Worm (Caenorhabditis elegans): ENCODE data around the gene ceh-36.
A peak's percentile ranks its signal among the peaks of the same experiment; 100 is the strongest.

Gene ceh-36

ce11 chrX:14223156-14223555 is 36.8 kb upstream of the ceh-36 start, which contains the start of gene K06G5.3:
K06G5.3 (minus strand) TSS chrX:14223256.
- TF ChIP-seq ceh-16 (tag; optimal IDR thresholded peaks at IDR 0.05) (no peak), aly-2 (tag; optimal IDR thresholded peaks at IDR 0.05) (no peak), jun-1 (tag; optimal IDR thresholded peaks at IDR 0.05) (no peak), mml-1 (tag; optimal IDR thresholded peaks at IDR 0.05) (no peak), mdl-1 (tag; optimal IDR thresholded peaks at IDR 0.05) (no peak), nhr-76 (tag; optimal IDR thresholded peaks at IDR 0.05) (no peak), nhr-67 (tag; optimal IDR thresholded peaks at IDR 0.05) (no peak), pqm-1 (tag; optimal IDR thresholded peaks at IDR 0.05) (no peak), ceh-28 (tag; optimal IDR thresholded peaks at IDR 0.05) (no peak), zag-1 (tag; optimal IDR thresholded peaks at IDR 0.05) (no peak), nhr-12 (tag; optimal IDR thresholded peaks at IDR 0.05) (no peak), hmg-11 (tag; optimal IDR thresholded peaks at IDR 0.05) (no peak), nhr-23 (tag; optimal IDR thresholded peaks at IDR 0.05) (no peak)

- TF ChIP-seq ceh-28 (tag; optimal IDR thresholded peaks at IDR 0.05) (no peak), fkh-10 (GFP tag; optimal IDR thresholded peaks at IDR 0.05) (no peak), daf-12 (tag; optimal IDR thresholded peaks at IDR 0.05) (no peak), nhr-12 (tag; optimal IDR thresholded peaks at IDR 0.05) (no peak), ceh-82 (tag; optimal IDR thresholded peaks at IDR 0.05) (no peak), mml-1 (tag; optimal IDR thresholded peaks at IDR 0.05) (no peak), fos-1 (tag; optimal IDR thresholded peaks at IDR 0.05) (no peak), lin-15B (tag; optimal IDR thresholded peaks at IDR 0.05) (no peak), lsy-12 (tag; optimal IDR thresholded peaks at IDR 0.05) (no peak), nhr-28 (tag; optimal IDR thresholded peaks at IDR 0.05) (no peak), unc-39 (tag; optimal IDR thresholded peaks at IDR 0.05) (no peak), egl-27 (tag; optimal IDR thresholded peaks at IDR 0.05) (no peak), elt-2 (tag; optimal IDR thresholded peaks at IDR 0.05) (peak; percentile 99), aly-2 (tag; optimal IDR thresholded peaks at IDR 0.05) (no peak), fkh-2 (tag; optimal IDR thresholded peaks at IDR 0.05) (no peak), nhr-25 (tag; optimal IDR thresholded peaks at IDR 0.05) (no peak), egl-5 (tag; optimal IDR thresholded peaks at IDR 0.05) (no peak), elt-1 (tag; optimal IDR thresholded peaks at IDR 0.05) (no peak), nhr-76 (tag; optimal IDR thresholded peaks at IDR 0.05) (no peak), nhr-77 (tag; optimal IDR thresholded peaks at IDR 0.05) (no peak), pha-4 (tag; optimal IDR thresholded peaks at IDR 0.05) (peak; percentile 64), ceh-16 (tag; optimal IDR thresholded peaks at IDR 0.05) (no peak), zag-1 (tag; optimal IDR thresholded peaks at IDR 0.05) (no peak), nhr-67 (tag; optimal IDR thresholded peaks at IDR 0.05) (no peak), pqm-1 (tag; optimal IDR thresholded peaks at IDR 0.05) (peak; percentile 99), jun-1 (tag; optimal IDR thresholded peaks at IDR 0.05) (peak; percentile 72), ama-1 (optimal IDR thresholded peaks at IDR 0.05) (no peak)
These were observed 28.2 kb upstream of the ceh-36 start, which contains the start of gene K06G5.1 for ce11 chrX:14214520-14215023. K06G5.1 (plus strand) TSS chrX:14214973.

ce11 chrX:14213314-14213713 is 26.9 kb upstream of the ceh-36 start:
- TF ChIP-seq nhr-76 (tag; optimal IDR thresholded peaks at IDR 0.05) (no peak), elt-2 (tag; optimal IDR thresholded peaks at IDR 0.05) (peak; percentile 47)

ce11 chrX:14211170-14211569 is 24.8 kb upstream of the ceh-36 start:
- TF ChIP-seq elt-2 (tag; optimal IDR thresholded peaks at IDR 0.05): peak; percentile 18

ce11 chrX:14207942-14208341 is 21.6 kb upstream of the ceh-36 start, which contains the start of gene ceh-37:
ceh-37 (minus strand) TSS chrX:14208000.
- TF ChIP-seq nfya-1 (tag; optimal IDR thresholded peaks at IDR 0.05; ENCODE audit: insufficient read depth): no peak
- peak; percentile 79 for TF ChIP-seq elt-2 (tag; optimal IDR thresholded peaks at IDR 0.05)
- TF ChIP-seq daf-12 (tag; optimal IDR thresholded peaks at IDR 0.05): no peak
- peak; percentile 63 for TF ChIP-seq pqm-1 (tag; optimal IDR thresholded peaks at IDR 0.05)

- TF ChIP-seq elt-2 (tag; optimal IDR thresholded peaks at IDR 0.05): peak; percentile 72
- no peak for TF ChIP-seq unc-62 (GFP tag; optimal IDR thresholded peaks at IDR 0.05)
- peak; percentile 40 for TF ChIP-seq pqm-1 (tag; optimal IDR thresholded peaks at IDR 0.05)
- TF ChIP-seq pha-4 (tag; optimal IDR thresholded peaks at IDR 0.05): peak; percentile 29
These were observed 20.0 kb upstream of the ceh-36 start for ce11 chrX:14206321-14206720.

All from whole organism, L3 larva.